Fruit fly (Drosophila melanogaster) whole organism, embryonic: ENCODE results near the gene CG12594.
A peak's percentile ranks its signal among the peaks of the same experiment; 100 is the strongest.

ENCODE experiments used
- Antp ChIP-seq: fragments of 200-800 bp; sonication (Bioruptor generic); optimal IDR thresholded peaks from 3 replicates; lab custom pipeline; 2016; ENCODE audit warnings: missing biosample characterization, missing genetic modification characterization
- BEAF-32 ChIP-seq: fragments of 200-800 bp; sonication (Bioruptor generic); optimal IDR thresholded peaks from 3 replicates; lab custom pipeline; 2017; ENCODE audit warnings: missing biosample characterization, missing genetic modification characterization, mild to moderate bottlenecking, moderate library complexity, missing genetic modification reagents
- Bgb ChIP-seq: fragments of 200-800 bp; sonication (Bioruptor generic); IDR thresholded peaks from 2 replicates; pipeline ENCODE4 v1.3.6; 2022; ENCODE audit warnings: missing biosample characterization, missing genetic modification characterization; ENCODE audit not compliant: partially characterized antibody
- CG15514 ChIP-seq: fragments of 200-800 bp; sonication (Bioruptor generic); optimal IDR thresholded peaks from 3 replicates; lab custom pipeline; 2017; ENCODE audit warnings: missing biosample characterization, missing genetic modification characterization, mild to moderate bottlenecking, moderate library complexity, missing genetic modification reagents
- CG15601 ChIP-seq: fragments of 200-800 bp; sonication (Bioruptor generic); optimal IDR thresholded peaks from 3 replicates; lab custom pipeline; 2019; ENCODE audit warnings: missing biosample characterization, mild to moderate bottlenecking, missing genetic modification characterization, moderate library complexity
- CG1603 ChIP-seq: fragments of 200-800 bp; sonication (Bioruptor generic); optimal IDR thresholded peaks from 2 replicates; lab custom pipeline; 2019; ENCODE audit warnings: missing biosample characterization, mild to moderate bottlenecking, missing genetic modification characterization, moderate library complexity
- CG16863 ChIP-seq: fragments of 200-800 bp; sonication (Bioruptor generic); optimal IDR thresholded peaks from 3 replicates; lab custom pipeline; 2016; ENCODE audit warnings: missing biosample characterization, missing genetic modification characterization
- CG17829 ChIP-seq: fragments of 200-800 bp; optimal IDR thresholded peaks from 2 replicates; lab custom pipeline; 2019; ENCODE audit warnings: missing biosample characterization, mild to moderate bottlenecking, missing genetic modification characterization, moderate library complexity
- CG2199 ChIP-seq: fragments of 200-800 bp; sonication (Bioruptor generic); IDR thresholded peaks from 3 replicates; pipeline ENCODE4 v1.3.6; 2022; ENCODE audit warnings: missing biosample characterization, missing genetic modification characterization
- CG31224 ChIP-seq: fragments of 200-800 bp; sonication (Bioruptor generic); IDR thresholded peaks from 2 replicates; pipeline ENCODE4 v1.3.6; 2022; ENCODE audit warnings: missing biosample characterization, missing genetic modification characterization
- CG31441 ChIP-seq: fragments of 200-800 bp; sonication (Bioruptor generic); IDR thresholded peaks from 2 replicates; pipeline ENCODE4 v1.3.6; 2022; ENCODE audit warnings: missing biosample characterization, missing genetic modification characterization
- CG3407 ChIP-seq: fragments of 200-800 bp; sonication (Bioruptor generic); optimal IDR thresholded peaks from 2 replicates; lab custom pipeline; 2018; ENCODE audit warnings: missing biosample characterization, mild to moderate bottlenecking, missing genetic modification characterization
- CG3838 ChIP-seq: fragments of 200-800 bp; sonication (Bioruptor generic); optimal IDR thresholded peaks from 3 replicates; lab custom pipeline; 2016; ENCODE audit warnings: missing biosample characterization, missing genetic modification characterization
- CG43689 ChIP-seq: fragments of 200-800 bp; sonication (Bioruptor generic); IDR thresholded peaks from 2 replicates; pipeline ENCODE4 v1.3.6; 2022; ENCODE audit warnings: missing biosample characterization, missing genetic modification characterization
- CG4707 ChIP-seq: fragments of 200-800 bp; sonication (Bioruptor generic); optimal IDR thresholded peaks from 2 replicates; lab custom pipeline; 2018; ENCODE audit warnings: missing biosample characterization, mild to moderate bottlenecking, missing genetic modification characterization, moderate library complexity
- CG7271 ChIP-seq: fragments of 200-800 bp; sonication (Bioruptor generic); optimal IDR thresholded peaks from 2 replicates; lab custom pipeline; 2018; ENCODE audit warnings: missing biosample characterization, mild to moderate bottlenecking, missing genetic modification characterization, moderate library complexity
- CG8089 ChIP-seq: fragments of 200-800 bp; sonication (Bioruptor generic); optimal IDR thresholded peaks from 3 replicates; lab custom pipeline; 2016; ENCODE audit warnings: missing biosample characterization, missing genetic modification characterization
- CG8765 ChIP-seq: fragments of 200-800 bp; sonication (Bioruptor generic); IDR thresholded peaks from 2 replicates; pipeline ENCODE4 v1.3.6; 2022; ENCODE audit warnings: missing biosample characterization, missing genetic modification characterization
- CG8924 ChIP-seq: fragments of 200-800 bp; optimal IDR thresholded peaks from 3 replicates; lab custom pipeline; 2019; ENCODE audit warnings: missing biosample characterization, mild to moderate bottlenecking, missing genetic modification characterization, moderate library complexity
- Dek ChIP-seq: fragments of 200-800 bp; sonication (Bioruptor generic); optimal IDR thresholded peaks from 3 replicates; lab custom pipeline; 2019; ENCODE audit warnings: missing biosample characterization, mild to moderate bottlenecking, missing genetic modification characterization, moderate library complexity
- E2f1 ChIP-seq: fragments of 200-800 bp; sonication (Bioruptor generic); IDR thresholded peaks from 2 replicates; pipeline ENCODE4 v1.3.6; 2022; ENCODE audit warnings: missing biosample characterization, missing genetic modification characterization
- Hsf ChIP-seq: fragments of 200-800 bp; sonication (Bioruptor generic); optimal IDR thresholded peaks from 3 replicates; lab custom pipeline; 2016; ENCODE audit warnings: missing biosample characterization, missing genetic modification characterization
- Nf-YB ChIP-seq: fragments of 200-800 bp; sonication (Bioruptor generic); optimal IDR thresholded peaks from 3 replicates; lab custom pipeline; 2019; ENCODE audit warnings: missing biosample characterization, mild to moderate bottlenecking, missing genetic modification characterization, moderate library complexity
- Optix ChIP-seq: fragments of 200-800 bp; sonication (Bioruptor generic); IDR thresholded peaks from 3 replicates; pipeline ENCODE4 v1.3.6; 2022; ENCODE audit warnings: missing biosample characterization, missing genetic modification characterization
- Side ChIP-seq: fragments of 200-800 bp; sonication (Bioruptor generic); optimal IDR thresholded peaks from 2 replicates; lab custom pipeline; 2016; ENCODE audit warnings: missing biosample characterization, missing genetic modification characterization
- Sox100B ChIP-seq: fragments of 200-800 bp; sonication (Bioruptor generic); optimal IDR thresholded peaks from 3 replicates; lab custom pipeline; 2018; ENCODE audit warnings: missing biosample characterization, mild to moderate bottlenecking, missing genetic modification characterization
- Trl ChIP-seq, 3 experiments: fragments of >200 bp in 2 of 3; fragments of 200-800 bp in 1 of 3; sonication (Bioruptor generic) in 1 of 3; optimal IDR thresholded peaks; 2 replicates in 1 of 3; 3 replicates in 2 of 3; lab custom pipeline; 2016 to 2017; ENCODE audit warnings: missing biosample characterization in 1 of 3, missing genetic modification characterization in 1 of 3
- ash1 ChIP-seq: fragments of 200-800 bp; sonication (Bioruptor generic); optimal IDR thresholded peaks from 2 replicates; lab custom pipeline; 2018; ENCODE audit warnings: missing biosample characterization, mild to moderate bottlenecking, missing genetic modification characterization
- br ChIP-seq: fragments of >200 bp; optimal IDR thresholded peaks from 2 replicates; lab custom pipeline; 2017
- cad ChIP-seq: fragments of >200 bp; optimal IDR thresholded peaks from 2 replicates; lab custom pipeline; 2017; ENCODE audit warnings: missing biosample characterization, missing genetic modification characterization
- chn ChIP-seq: fragments of 200-800 bp; sonication (Bioruptor generic); optimal IDR thresholded peaks from 2 replicates; lab custom pipeline; 2016; ENCODE audit warnings: missing biosample characterization, missing genetic modification characterization
- ci ChIP-seq: fragments of 200-800 bp; sonication (Bioruptor generic); IDR thresholded peaks from 3 replicates; pipeline ENCODE4 v1.3.6; 2022; ENCODE audit warnings: missing biosample characterization, missing genetic modification characterization
- dan ChIP-seq: fragments of 200-800 bp; sonication (Bioruptor generic); IDR thresholded peaks from 2 replicates; pipeline ENCODE4 v1.3.6; 2022; ENCODE audit warnings: missing biosample characterization, missing genetic modification characterization
- disco-r ChIP-seq: fragments of 200-800 bp; sonication (Bioruptor generic); optimal IDR thresholded peaks from 2 replicates; lab custom pipeline; 2016; ENCODE audit warnings: missing biosample characterization, missing genetic modification characterization
- eve ChIP-seq, 2 experiments: fragments of >200 bp; optimal IDR thresholded peaks; 2 replicates each; lab custom pipeline; 2017; ENCODE audit warnings: missing biosample characterization in 2 of 2, missing genetic modification characterization in 2 of 2
- fd102C ChIP-seq: fragments of 200-800 bp; sonication (Bioruptor generic); optimal IDR thresholded peaks from 2 replicates; lab custom pipeline; 2018; ENCODE audit warnings: missing biosample characterization, mild to moderate bottlenecking, missing genetic modification characterization, moderate library complexity
- gem ChIP-seq: fragments of 200-800 bp; sonication (Bioruptor generic); optimal IDR thresholded peaks from 2 replicates; lab custom pipeline; 2019; ENCODE audit warnings: missing biosample characterization, mild to moderate bottlenecking, missing genetic modification characterization, moderate library complexity
- grn ChIP-seq: fragments of 200-800 bp; sonication (Bioruptor generic); optimal IDR thresholded peaks from 3 replicates; lab custom pipeline; 2017; ENCODE audit warnings: missing biosample characterization, missing genetic modification characterization
- hth ChIP-seq: fragments of >200 bp; optimal IDR thresholded peaks from 2 replicates; lab custom pipeline; 2017; ENCODE audit warnings: inconsistent platforms
- insv ChIP-seq, 2 experiments: fragments of 200-800 bp; sonication (Bioruptor generic); optimal IDR thresholded peaks; 3 replicates each; lab custom pipeline; 2016 to 2018; ENCODE audit warnings: missing biosample characterization in 2 of 2, missing genetic modification characterization in 2 of 2
- klu ChIP-seq: fragments of 200-800 bp; sonication (Bioruptor generic); IDR thresholded peaks from 2 replicates; pipeline ENCODE4 v1.3.6; 2022; ENCODE audit warnings: missing biosample characterization, missing genetic modification characterization
- nerfin-1 ChIP-seq: fragments of 200-800 bp; sonication (Bioruptor generic); optimal IDR thresholded peaks from 3 replicates; lab custom pipeline; 2019; ENCODE audit warnings: missing biosample characterization, mild to moderate bottlenecking, missing genetic modification characterization, moderate library complexity
- org-1 ChIP-seq: fragments of 200-800 bp; sonication (Bioruptor generic); optimal IDR thresholded peaks from 2 replicates; lab custom pipeline; 2017; ENCODE audit warnings: missing biosample characterization, missing genetic modification characterization
- pan ChIP-seq, 4 experiments: fragments of >200 bp in 3 of 4; fragments of 200-800 bp in 1 of 4; sonication (Bioruptor generic) in 1 of 4; optimal IDR thresholded peaks in 3 of 4; IDR thresholded peaks in 1 of 4; 2 replicates each; pipeline versions ENCODE4 v1.3.6 to Lab custom; 2017 to 2022; ENCODE audit warnings: missing biosample characterization in 2 of 4, missing genetic modification characterization in 2 of 4, mixed read lengths in 1 of 4
- scrt ChIP-seq: fragments of 200-800 bp; sonication (Bioruptor generic); optimal IDR thresholded peaks from 2 replicates; lab custom pipeline; 2018; ENCODE audit warnings: missing biosample characterization, mild to moderate bottlenecking, missing genetic modification characterization, moderate library complexity
- sob ChIP-seq: fragments of 200-800 bp; sonication (Bioruptor generic); IDR thresholded peaks from 2 replicates; pipeline ENCODE4 v1.3.6; 2022; ENCODE audit warnings: missing biosample characterization, missing genetic modification characterization
- tio ChIP-seq: fragments of 200-800 bp; sonication (Bioruptor generic); optimal IDR thresholded peaks from 2 replicates; lab custom pipeline; 2017; ENCODE audit warnings: missing biosample characterization, missing genetic modification characterization, inconsistent platforms
- vnd ChIP-seq: fragments of 200-800 bp; sonication (Bioruptor generic); IDR thresholded peaks from 3 replicates; pipeline ENCODE4 v1.3.6; 2022; ENCODE audit warnings: missing biosample characterization, missing genetic modification characterization; ENCODE audit not compliant: partially characterized antibody

CG12594 gene

DNA sequence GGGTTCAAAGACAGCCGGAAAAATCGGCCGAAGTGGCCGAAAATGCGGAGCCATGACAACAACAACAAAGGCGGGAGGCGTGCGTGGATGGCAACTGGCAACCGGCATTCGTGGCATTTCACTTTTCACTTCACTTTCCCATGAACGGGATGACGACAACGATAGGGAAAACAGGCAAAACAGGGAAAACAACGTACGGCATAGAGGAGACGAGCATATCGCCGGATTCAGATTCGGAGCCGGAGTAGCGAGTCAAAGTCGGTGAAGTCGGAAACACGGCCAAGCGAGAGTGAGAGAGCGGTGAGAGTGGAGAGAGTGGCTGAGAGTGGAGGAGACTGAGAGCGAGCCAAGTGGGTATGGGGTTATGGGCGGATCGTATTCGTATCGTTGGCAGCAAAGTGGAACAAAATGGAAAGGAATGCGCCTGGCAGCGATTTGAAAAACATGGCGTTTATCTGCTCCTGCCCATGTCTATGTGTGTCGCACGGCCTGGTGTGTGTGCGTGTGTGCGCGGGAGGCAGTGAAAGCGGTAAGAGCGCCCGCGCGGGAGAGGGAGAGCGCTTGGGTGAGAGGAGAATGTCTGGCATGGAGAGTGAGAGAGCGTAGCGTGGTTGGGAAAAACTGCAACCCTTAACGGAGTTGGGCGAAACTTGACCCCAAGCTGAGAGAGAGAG, 51.9 kb downstream of the CG12594 start (continued):
- TF ChIP-seq CG8924 (tag; lab: Kevin White, UChicago), result no peak
- TF ChIP-seq E2f1 (GFP tag; lab: Robert Waterston, UW), result no peak
- peak; percentile 31 for TF ChIP-seq cad (GFP tag; lab: Kevin White, UChicago)
- TF ChIP-seq CG2199, result peak; percentile 94
- TF ChIP-seq CG4707 (GFP tag; lab: Kevin White, UChicago), result no peak
- no peak for TF ChIP-seq eve (GFP tag; optimal IDR thresholded peaks at IDR 0.05; lab: Kevin White, UChicago)
- TF ChIP-seq CG31224, result no peak
- peak; percentile 50; the same call in 1 of the 3 replicates for TF ChIP-seq ci (GFP tag; lab: Robert Waterston, UW)
- TF ChIP-seq insv (GFP tag; optimal IDR thresholded peaks at IDR 0.05; lab: Kevin White, UChicago), result peak in 1 of 2 experiments; percentile 34
- TF ChIP-seq Sox100B (GFP tag; lab: Kevin White, UChicago), result no peak
- TF ChIP-seq Side (GFP tag; lab: Kevin White, UChicago), result no peak
- no peak for TF ChIP-seq CG3838 (GFP tag; lab: Kevin White, UChicago)
- no peak for TF ChIP-seq grn (GFP tag; lab: Kevin White, UChicago)
- peak; percentile 44 for TF ChIP-seq CG7271 (tag; lab: Kevin White, UChicago)
- peak; percentile 90 to 99 for TF ChIP-seq Trl (optimal IDR thresholded peaks at IDR 0.05; lab: Kevin White, UChicago)
- peak; percentile 31 for TF ChIP-seq Trl (GFP tag; optimal IDR thresholded peaks at IDR 0.05; lab: Kevin White, UChicago)

DNA sequence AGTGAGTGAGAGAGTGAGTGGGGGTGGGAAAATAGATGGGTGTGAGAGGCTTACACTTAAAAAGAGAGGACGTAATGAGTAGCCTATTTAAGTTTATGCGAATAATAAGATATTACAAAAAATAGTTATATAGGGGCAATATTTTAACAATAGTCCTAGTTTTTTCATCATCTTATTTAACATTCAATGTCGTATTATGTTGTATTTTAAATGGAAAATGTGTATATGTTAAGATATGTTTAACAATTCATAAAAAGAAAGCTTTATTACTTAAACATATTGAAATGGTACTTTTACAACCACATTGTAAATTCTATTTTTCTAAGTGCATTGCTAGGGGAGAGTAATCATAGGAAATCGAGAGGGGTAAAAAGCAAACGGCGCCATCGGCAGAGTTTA, 52.5 kb downstream of the CG12594 start:
- TF ChIP-seq CG15601 (tag; lab: Kevin White, UChicago) (peak; percentile 75), chn (GFP tag; lab: Kevin White, UChicago) (no peak), nerfin-1 (no peak), fd102C (GFP tag; lab: Kevin White, UChicago) (no peak), Dek (tag; lab: Kevin White, UChicago) (peak; percentile 75), CG1603 (tag; lab: Kevin White, UChicago) (no peak), Side (GFP tag; lab: Kevin White, UChicago) (no peak), tio (GFP tag; lab: Kevin White, UChicago) (peak; percentile 45), Hsf (GFP tag; lab: Kevin White, UChicago) (peak; percentile 54), CG31441 (GFP tag; lab: Robert Waterston, UW) (peak; percentile 82), sob (GFP tag; lab: Robert Waterston, UW) (no peak), klu (GFP tag; lab: Robert Waterston, UW) (peak; percentile 24; the same call in 1 of the 2 replicates), BEAF-32 (GFP tag; lab: Kevin White, UChicago) (no peak), CG16863 (GFP tag; lab: Kevin White, UChicago) (no peak), ash1 (GFP tag; lab: Kevin White, UChicago) (no peak), Optix (no peak), gem (tag; lab: Kevin White, UChicago) (peak; percentile 92), hth (lab: Kevin White, UChicago) (no peak), Bgb (GFP tag; lab: Robert Waterston, UW) (no peak), pan (optimal IDR thresholded peaks at IDR 0.05; lab: Kevin White, UChicago) (no peak), pan (GFP tag; optimal IDR thresholded peaks at IDR 0.05 in 1 of 2, IDR thresholded peaks at IDR 0.05 in 1 of 2) (peak in 1 of 2 experiments; percentile 60), dan (GFP tag; lab: Robert Waterston, UW) (no peak; the same call in 1 of the 2 replicates), CG17829 (tag; lab: Kevin White, UChicago) (peak; percentile 83), Antp (GFP tag; lab: Kevin White, UChicago) (no peak), CG8089 (GFP tag; lab: Kevin White, UChicago) (no peak), CG43689 (GFP tag; lab: Robert Waterston, UW) (no peak), CG8765 (GFP tag; lab: Robert Waterston, UW) (no peak), vnd (no peak), CG15514 (no peak), CG3407 (GFP tag; lab: Kevin White, UChicago) (peak; percentile 37), br (lab: Kevin White, UChicago) (no peak), disco-r (GFP tag; lab: Kevin White, UChicago) (peak; percentile 4), scrt (GFP tag; lab: Kevin White, UChicago) (peak; percentile 66), Nf-YB (GFP tag; lab: Kevin White, UChicago) (peak; percentile 63), org-1 (peak; percentile 52)
